Fruit fly (Drosophila melanogaster) whole organism, embryonic: ENCODE measurements around the gene Rrp45.

Experiments used
- Asciz ChIP-seq: fragments of 200-800 bp; sonication (Bioruptor generic); optimal IDR thresholded peaks from 2 replicates; lab custom pipeline; 2017; ENCODE audit warnings: missing biosample characterization, mild to moderate bottlenecking, missing genetic modification characterization, missing genetic modification reagents
- Atf6 ChIP-seq: fragments of 200-800 bp; sonication (Bioruptor generic); IDR thresholded peaks from 2 replicates; pipeline ENCODE4 v1.3.6; 2022; ENCODE audit warnings: missing biosample characterization, missing genetic modification characterization
- Awh ChIP-seq: fragments of 200-800 bp; sonication (Bioruptor generic); IDR thresholded peaks from 2 replicates; pipeline ENCODE4, ENCODE4 v1.3.6; 2022; ENCODE audit warnings: missing biosample characterization, missing genetic modification characterization
- CG12236 ChIP-seq: fragments of 200-800 bp; sonication (Bioruptor generic); optimal IDR thresholded peaks from 2 replicates; lab custom pipeline; 2016; ENCODE audit warnings: missing biosample characterization, missing genetic modification characterization
- CG12659 ChIP-seq: fragments of 200-800 bp; sonication (Bioruptor generic); optimal IDR thresholded peaks from 3 replicates; lab custom pipeline; 2017; ENCODE audit warnings: mild to moderate bottlenecking, missing biosample characterization, missing genetic modification reagents, missing genetic modification characterization
- CG12942 ChIP-seq: fragments of 200-800 bp; sonication (Bioruptor generic); optimal IDR thresholded peaks from 3 replicates; lab custom pipeline; 2016; ENCODE audit warnings: missing biosample characterization, missing genetic modification characterization
- CG13287 ChIP-seq: fragments of 200-800 bp; sonication (Bioruptor generic); IDR thresholded peaks from 2 replicates; pipeline ENCODE4 v1.3.6; 2022; ENCODE audit warnings: missing biosample characterization, missing genetic modification characterization; ENCODE audit not compliant: partially characterized antibody
- CG1529 ChIP-seq: fragments of 200-800 bp; sonication (Bioruptor generic); optimal IDR thresholded peaks from 3 replicates; lab custom pipeline; 2018; ENCODE audit warnings: missing biosample characterization, missing genetic modification characterization
- CG17829 ChIP-seq: fragments of 200-800 bp; optimal IDR thresholded peaks from 2 replicates; lab custom pipeline; 2019; ENCODE audit warnings: missing biosample characterization, mild to moderate bottlenecking, missing genetic modification characterization, moderate library complexity
- CG18011 ChIP-seq: fragments of 200-800 bp; sonication (Bioruptor generic); optimal IDR thresholded peaks from 2 replicates; lab custom pipeline; 2017; ENCODE audit warnings: missing biosample characterization, missing genetic modification characterization, mild to moderate bottlenecking, moderate library complexity, missing genotype
- CG2678 ChIP-seq: fragments of 200-800 bp; sonication (Bioruptor generic); optimal IDR thresholded peaks from 3 replicates; lab custom pipeline; 2019; ENCODE audit warnings: missing biosample characterization, mild to moderate bottlenecking, missing genetic modification characterization, moderate library complexity
- CG32532 ChIP-seq: fragments of 200-800 bp; sonication (Bioruptor generic); IDR thresholded peaks from 2 replicates; pipeline ENCODE4 v1.3.6; 2022; ENCODE audit warnings: missing biosample characterization, missing genetic modification characterization
- CG43689 ChIP-seq: fragments of 200-800 bp; sonication (Bioruptor generic); IDR thresholded peaks from 2 replicates; pipeline ENCODE4 v1.3.6; 2022; ENCODE audit warnings: missing biosample characterization, missing genetic modification characterization
- CG6683 ChIP-seq: fragments of 200-800 bp; sonication (Bioruptor generic); optimal IDR thresholded peaks from 2 replicates; lab custom pipeline; 2017; ENCODE audit warnings: missing biosample characterization, mild to moderate bottlenecking, missing genetic modification characterization, missing genetic modification reagents
- CG7928 ChIP-seq: fragments of 200-800 bp; sonication (Bioruptor generic); optimal IDR thresholded peaks from 2 replicates; lab custom pipeline; 2017; ENCODE audit warnings: missing biosample characterization, mild to moderate bottlenecking, missing genetic modification characterization
- CG7987 ChIP-seq: fragments of 200-800 bp; sonication (Bioruptor generic); optimal IDR thresholded peaks from 2 replicates; lab custom pipeline; 2018; ENCODE audit warnings: missing biosample characterization, mild to moderate bottlenecking, missing genetic modification characterization, moderate library complexity
- CG8388 ChIP-seq: fragments of 200-800 bp; sonication (Bioruptor generic); optimal IDR thresholded peaks from 2 replicates; lab custom pipeline; 2019; ENCODE audit warnings: missing biosample characterization, mild to moderate bottlenecking, missing genetic modification characterization, moderate library complexity
- CG9727 ChIP-seq: fragments of 200-800 bp; sonication (Bioruptor generic); optimal IDR thresholded peaks from 3 replicates; lab custom pipeline; 2017; ENCODE audit warnings: missing biosample characterization, mild to moderate bottlenecking, missing genetic modification characterization
- CG9932 ChIP-seq: fragments of 200-800 bp; sonication (Bioruptor generic); IDR thresholded peaks from 2 replicates; pipeline ENCODE4 v1.3.6; 2022; ENCODE audit warnings: missing biosample characterization, missing genetic modification characterization
- Dp ChIP-seq: fragments of 200-800 bp; sonication (Bioruptor generic); optimal IDR thresholded peaks from 2 replicates; lab custom pipeline; 2018; ENCODE audit warnings: missing biosample characterization, mild to moderate bottlenecking, missing genetic modification characterization, moderate library complexity
- Dref ChIP-seq: fragments of 200-800 bp; sonication (Bioruptor generic); IDR thresholded peaks from 2 replicates; pipeline ENCODE4 v1.3.6; 2022; ENCODE audit warnings: missing biosample characterization, missing genetic modification characterization
- Drgx ChIP-seq: fragments of 200-800 bp; sonication (Bioruptor generic); IDR thresholded peaks from 2 replicates; pipeline ENCODE4 v1.3.6; 2022; ENCODE audit warnings: missing biosample characterization, missing genetic modification characterization
- Ets65A ChIP-seq: fragments of 200-800 bp; sonication (Bioruptor generic); peaks from one replicate; lab custom pipeline; 2016; ENCODE audit warnings: missing biosample characterization, missing genetic modification characterization
- Fer1 ChIP-seq: fragments of 200-800 bp; sonication (Bioruptor generic); optimal IDR thresholded peaks from 2 replicates; lab custom pipeline; 2017; ENCODE audit warnings: missing biosample characterization, mild to moderate bottlenecking, missing genetic modification characterization
- Gug ChIP-seq: fragments of 200-800 bp; sonication (Bioruptor generic); IDR thresholded peaks from 4 replicates; pipeline ENCODE4 v1.3.6; 2022; ENCODE audit warnings: missing biosample characterization, missing genetic modification characterization
- Hand ChIP-seq: fragments of 200-800 bp; sonication (Bioruptor generic); optimal IDR thresholded peaks from 2 replicates; lab custom pipeline; 2017; ENCODE audit warnings: mild to moderate bottlenecking, missing biosample characterization, missing genetic modification reagents, missing genetic modification characterization
- NK7.1 ChIP-seq: fragments of 200-800 bp; sonication (Bioruptor generic); optimal IDR thresholded peaks from 3 replicates; lab custom pipeline; 2016; ENCODE audit warnings: missing biosample characterization, missing genetic modification characterization
- Opbp ChIP-seq: fragments of 200-800 bp; sonication (Bioruptor generic); IDR thresholded peaks from 3 replicates; pipeline ENCODE4 v1.3.6; 2022; ENCODE audit warnings: missing biosample characterization, missing genetic modification characterization; ENCODE audit not compliant: partially characterized antibody
- ab ChIP-seq: fragments of 200-800 bp; sonication (Bioruptor generic); optimal IDR thresholded peaks from 2 replicates; lab custom pipeline; 2016; ENCODE audit warnings: missing biosample characterization, missing genetic modification characterization
- al ChIP-seq: fragments of 200-800 bp; sonication (Bioruptor generic); IDR thresholded peaks from 2 replicates; pipeline ENCODE4 v1.3.6; 2022; ENCODE audit warnings: missing biosample characterization, missing genetic modification characterization
- ato ChIP-seq: fragments of 200-800 bp; sonication (Bioruptor generic); IDR thresholded peaks from 2 replicates; pipeline ENCODE4 v1.3.6; 2022; ENCODE audit warnings: missing biosample characterization, missing genetic modification characterization; ENCODE audit not compliant: partially characterized antibody
- chif ChIP-seq, 2 experiments: fragments of 200-800 bp; sonication (Bioruptor generic); optimal IDR thresholded peaks; 3 replicates each; lab custom pipeline; 2016; ENCODE audit warnings: missing biosample characterization in 2 of 2, missing genetic modification characterization in 2 of 2
- chm ChIP-seq: fragments of 200-800 bp; sonication (Bioruptor generic); IDR thresholded peaks from 2 replicates; pipeline ENCODE4 v1.3.6; 2022; ENCODE audit warnings: missing biosample characterization, missing genetic modification characterization
- dati ChIP-seq: fragments of 200-800 bp; sonication (Bioruptor generic); IDR thresholded peaks from 2 replicates; pipeline ENCODE4 v1.3.6; 2022; ENCODE audit warnings: missing biosample characterization, missing genetic modification characterization
- dpn ChIP-seq, 2 experiments: fragments of 200-800 bp; sonication (Bioruptor generic); optimal IDR thresholded peaks; 3 replicates each; lab custom pipeline; 2016; ENCODE audit warnings: missing biosample characterization in 2 of 2, missing genetic modification characterization in 2 of 2
- ems ChIP-seq: fragments of 200-800 bp; sonication (Bioruptor generic); optimal IDR thresholded peaks from 3 replicates; lab custom pipeline; 2016; ENCODE audit warnings: missing biosample characterization, missing genetic modification characterization
- gsb-n ChIP-seq: fragments of 200-800 bp; sonication (Bioruptor generic); optimal IDR thresholded peaks from 3 replicates; lab custom pipeline; 2018; ENCODE audit warnings: missing biosample characterization, mild to moderate bottlenecking, missing genetic modification characterization
- insv ChIP-seq, 2 experiments: fragments of 200-800 bp; sonication (Bioruptor generic); optimal IDR thresholded peaks; 3 replicates each; lab custom pipeline; 2016 to 2018; ENCODE audit warnings: missing biosample characterization in 2 of 2, missing genetic modification characterization in 2 of 2
- klu ChIP-seq: fragments of 200-800 bp; sonication (Bioruptor generic); IDR thresholded peaks from 2 replicates; pipeline ENCODE4 v1.3.6; 2022; ENCODE audit warnings: missing biosample characterization, missing genetic modification characterization
- nom ChIP-seq: fragments of 200-800 bp; sonication (Bioruptor generic); optimal IDR thresholded peaks from 2 replicates; lab custom pipeline; 2017; ENCODE audit warnings: missing biosample characterization, missing genetic modification characterization, mild to moderate bottlenecking, moderate library complexity, missing genetic modification reagents
- onecut ChIP-seq: fragments of 200-800 bp; sonication (Bioruptor generic); IDR thresholded peaks from 2 replicates; pipeline ENCODE4 v1.3.6; 2022; ENCODE audit warnings: missing biosample characterization, missing genetic modification characterization
- pros ChIP-seq: fragments of 200-800 bp; sonication (Bioruptor generic); optimal IDR thresholded peaks from 3 replicates; lab custom pipeline; 2019; ENCODE audit warnings: missing biosample characterization, mild to moderate bottlenecking, missing genetic modification characterization, moderate library complexity
- scrt ChIP-seq: fragments of 200-800 bp; sonication (Bioruptor generic); optimal IDR thresholded peaks from 2 replicates; lab custom pipeline; 2018; ENCODE audit warnings: missing biosample characterization, mild to moderate bottlenecking, missing genetic modification characterization, moderate library complexity
- shn ChIP-seq: fragments of 200-800 bp; sonication (Bioruptor generic); optimal IDR thresholded peaks from 3 replicates; lab custom pipeline; 2016; ENCODE audit warnings: missing biosample characterization, missing genetic modification characterization
- unc-4 ChIP-seq: fragments of 200-800 bp; sonication (Bioruptor generic); IDR thresholded peaks from 2 replicates; pipeline ENCODE4 v1.3.6; 2022; ENCODE audit warnings: missing biosample characterization, missing genetic modification characterization; ENCODE audit not compliant: partially characterized antibody
- vfl ChIP-seq: fragments of 200-800 bp; sonication (Bioruptor generic); optimal IDR thresholded peaks from 2 replicates; lab custom pipeline; 2016; ENCODE audit warnings: missing biosample characterization, missing genetic modification characterization
- wek ChIP-seq: fragments of 200-800 bp; sonication (Bioruptor generic); optimal IDR thresholded peaks from 3 replicates; lab custom pipeline; 2018; ENCODE audit warnings: missing biosample characterization, mild to moderate bottlenecking, missing genetic modification characterization, moderate library complexity

The Rrp45 gene

dm6 chrX:16751579-16752156 is 39.4 kb downstream of the Rrp45 start, which contains the start of gene goe (continued):
- TF ChIP-seq gsb-n (tag; lab: Kevin White, UChicago) = peak; percentile 72
- peak; percentile 79 for TF ChIP-seq Atf6 (GFP tag; lab: Robert Waterston, UW)
- TF ChIP-seq CG13287 (GFP tag; lab: Robert Waterston, UW) = peak; percentile 93
- peak; percentile 64 for TF ChIP-seq ems (GFP tag; lab: Kevin White, UChicago)
- TF ChIP-seq Dref = peak; percentile 65
- TF ChIP-seq unc-4 (GFP tag; lab: Robert Waterston, UW) = peak; percentile 81
- peak; percentile 77 for TF ChIP-seq wek (GFP tag; lab: Kevin White, UChicago)
- TF ChIP-seq Ets65A (GFP tag; lab: Kevin White, UChicago) = peak; percentile 99
- peak; percentile 78 to 90 for TF ChIP-seq chif (GFP tag; optimal IDR thresholded peaks at IDR 0.05; lab: Kevin White, UChicago)
- TF ChIP-seq chm (GFP tag; lab: Robert Waterston, UW) = peak; percentile 88
- no peak for TF ChIP-seq pros
- peak; percentile 83 for TF ChIP-seq CG7987
- peak; percentile 6 for TF ChIP-seq CG1529
- TF ChIP-seq vfl (GFP tag; lab: Kevin White, UChicago) = peak; percentile 87
- TF ChIP-seq CG12659 (GFP tag; lab: Kevin White, UChicago) = peak; percentile 90
- peak; percentile 56 for TF ChIP-seq CG6683 (GFP tag; lab: Kevin White, UChicago)
- TF ChIP-seq al = peak; percentile 78
- peak; percentile 63 for TF ChIP-seq ato (GFP tag; lab: Robert Waterston, UW)
- TF ChIP-seq CG18011 (GFP tag; lab: Kevin White, UChicago) = peak; percentile 65
- peak; percentile 98 for TF ChIP-seq Opbp (GFP tag; lab: Robert Waterston, UW)
- peak; percentile 81 for TF ChIP-seq Gug
- peak in 1 of 2 experiments; percentile 78 for TF ChIP-seq insv (GFP tag; optimal IDR thresholded peaks at IDR 0.05; lab: Kevin White, UChicago)
- peak; percentile 64 for TF ChIP-seq scrt (GFP tag; lab: Kevin White, UChicago)
- TF ChIP-seq CG7928 = peak; percentile 46
- peak; percentile 50 for TF ChIP-seq onecut
- peak; percentile 82 for TF ChIP-seq CG12942
- TF ChIP-seq dpn (GFP tag; optimal IDR thresholded peaks at IDR 0.05; lab: Kevin White, UChicago) = peak; percentile 82 to 91
- peak; percentile 77 for TF ChIP-seq Fer1 (GFP tag; lab: Kevin White, UChicago)
- peak; percentile 70 for TF ChIP-seq NK7.1 (GFP tag; lab: Kevin White, UChicago)
- TF ChIP-seq klu (GFP tag; lab: Robert Waterston, UW) = peak; percentile 60
- peak; percentile 73 for TF ChIP-seq Dp (GFP tag; lab: Kevin White, UChicago)
- peak; percentile 42 for TF ChIP-seq ab
- peak; percentile 89 for TF ChIP-seq shn (GFP tag; lab: Kevin White, UChicago)
- TF ChIP-seq Hand (GFP tag; lab: Kevin White, UChicago) = peak; percentile 52
- peak; percentile 92 for TF ChIP-seq CG9932
- TF ChIP-seq CG9727 = peak; percentile 84
- TF ChIP-seq CG2678 (tag; lab: Kevin White, UChicago) = peak; percentile 51
- TF ChIP-seq CG17829 (tag; lab: Kevin White, UChicago) = peak; percentile 45
- TF ChIP-seq Awh (GFP tag; lab: Robert Waterston, UW) = peak; percentile 39; the same call in 1 of the 2 replicates
- TF ChIP-seq Asciz (GFP tag; lab: Kevin White, UChicago) = peak; percentile 58
- TF ChIP-seq CG8388 = peak; percentile 64
- peak; percentile 81 for TF ChIP-seq CG12236 (GFP tag; lab: Kevin White, UChicago)
- TF ChIP-seq nom = no peak
- TF ChIP-seq CG32532 (GFP tag; lab: Robert Waterston, UW) = peak; percentile 88
- TF ChIP-seq Drgx (GFP tag; lab: Robert Waterston, UW) = peak; percentile 61
- TF ChIP-seq CG43689 (GFP tag; lab: Robert Waterston, UW) = peak; percentile 74
- TF ChIP-seq dati (GFP tag; lab: Robert Waterston, UW) = peak; percentile 43; the same call in 1 of the 2 replicates
